Worm (Caenorhabditis elegans) whole organism, L3 larva: ENCODE measurements around the gene gst-16.

Source experiments
- ZK546.5 ChIP-seq: sonication (generic microtip); optimal IDR thresholded peaks from 2 replicates; lab custom pipeline; 2017; ENCODE audit warnings: missing biosample characterization, missing genetic modification characterization
- ceh-16 ChIP-seq: sonication (generic microtip); optimal IDR thresholded peaks from 2 replicates; lab custom pipeline; 2017; ENCODE audit warnings: missing biosample characterization, missing genetic modification characterization
- ceh-9 ChIP-seq: sonication (generic microtip); optimal IDR thresholded peaks from 2 replicates; lab custom pipeline; 2018; ENCODE audit warnings: missing biosample characterization, missing genetic modification characterization
- nhr-67 ChIP-seq: fragments of 150-350 bp; optimal IDR thresholded peaks from 2 replicates; lab custom pipeline; 2014; ENCODE audit warnings: missing biosample characterization, missing genetic modification characterization
- pha-4 ChIP-seq: fragments of 150-350 bp; optimal IDR thresholded peaks from 2 replicates; lab custom pipeline; 2014; ENCODE audit warnings: missing biosample characterization, missing genetic modification reagents, missing genetic modification characterization
- skn-1 ChIP-seq: fragments of 150-350 bp; optimal IDR thresholded peaks from 2 replicates; lab custom pipeline; 2014; ENCODE audit warnings: missing biosample characterization, missing genetic modification characterization
- snpc-4 ChIP-seq: fragments of 150-350 bp; optimal IDR thresholded peaks from 2 replicates; lab custom pipeline; 2014; ENCODE audit warnings: missing biosample characterization, missing genetic modification characterization

DNA sequence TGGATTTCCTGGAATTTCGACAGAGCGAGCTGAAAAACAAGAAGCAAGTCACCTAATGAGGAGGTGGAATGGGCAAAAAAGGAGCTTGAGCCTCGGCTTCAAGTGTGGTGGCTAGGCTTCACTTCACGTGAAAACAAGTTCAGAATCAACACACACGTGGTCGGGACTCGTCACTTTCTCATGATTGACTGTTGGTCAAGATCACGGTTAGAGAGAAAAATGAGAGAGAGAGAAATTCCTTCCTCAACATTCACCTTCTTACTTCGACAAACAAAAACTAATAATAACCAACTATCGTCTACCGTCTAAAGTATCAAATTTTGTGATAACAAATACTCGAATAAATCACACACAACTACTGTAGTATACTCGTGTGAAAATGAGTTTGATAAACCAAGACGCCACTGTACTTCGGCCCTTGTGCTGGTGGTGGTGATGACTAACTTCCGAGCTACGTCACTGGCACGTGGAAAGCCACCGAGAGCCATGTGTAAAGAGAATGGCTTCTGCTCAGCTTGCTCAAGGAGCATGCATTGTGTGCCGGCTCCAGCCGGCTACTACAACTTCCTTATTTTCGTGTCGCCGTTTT, 49.5 kb upstream of the gst-16 start:
- TF ChIP-seq nhr-67 (tag; lab: Kevin White, UChicago) = no peak
- no peak for TF ChIP-seq skn-1 (tag; lab: Kevin White, UChicago)
- no peak for TF ChIP-seq ZK546.5
- no peak for TF ChIP-seq snpc-4 (tag; lab: Kevin White, UChicago)
- no peak for TF ChIP-seq ceh-16
- no peak for TF ChIP-seq ceh-9 (tag; lab: Kevin White, UChicago)
- no peak for TF ChIP-seq pha-4 (tag; lab: Kevin White, UChicago)
